Worm (Caenorhabditis elegans) whole organism, L3 larva: Measurements from ENCODE around the gene F26F2.4.

Experiments used
- aly-2 ChIP-seq: fragments of 150-350 bp; optimal IDR thresholded peaks from 2 replicates; lab custom pipeline; 2014; ENCODE audit warnings: missing biosample characterization, missing genetic modification characterization
- fos-1 ChIP-seq: fragments of 150-350 bp; optimal IDR thresholded peaks from 2 replicates; lab custom pipeline; 2014; ENCODE audit warnings: missing biosample characterization, missing genetic modification characterization
- pha-4 ChIP-seq: fragments of 150-350 bp; optimal IDR thresholded peaks from 2 replicates; lab custom pipeline; 2014; ENCODE audit warnings: missing biosample characterization, missing genetic modification reagents, missing genetic modification characterization

DNA sequence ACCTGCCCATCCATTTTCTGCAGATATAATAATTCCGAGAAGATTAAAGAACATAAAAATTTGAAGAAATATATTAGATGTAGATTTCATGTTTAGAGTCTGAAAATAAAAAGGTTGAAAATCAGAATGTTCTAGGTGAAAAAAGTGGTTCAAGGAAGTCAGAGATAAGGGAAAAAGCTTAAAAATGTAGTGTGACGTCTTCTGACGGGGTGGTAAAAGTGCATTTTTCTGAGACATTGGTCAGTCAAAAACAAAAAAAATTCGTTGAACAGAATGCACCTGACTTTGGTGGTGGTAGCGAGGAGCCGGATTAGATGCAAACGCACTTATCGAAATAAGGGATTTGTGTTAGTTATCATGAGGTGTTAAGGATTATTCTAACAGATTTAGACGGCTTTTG is 37.5 kb downstream of the F26F2.4 start, which contains the start of gene F46B3.23:
- TF ChIP-seq fos-1, result no peak
- no peak for TF ChIP-seq pha-4 (tag; lab: Kevin White, UChicago)
- no peak for TF ChIP-seq aly-2 (tag; lab: Kevin White, UChicago)
